Worm (Caenorhabditis elegans): ENCODE data around the gene F56D2.8.
A peak's percentile ranks its signal among the peaks of the same experiment; 100 is the strongest.

F56D2.8 gene

DNA sequence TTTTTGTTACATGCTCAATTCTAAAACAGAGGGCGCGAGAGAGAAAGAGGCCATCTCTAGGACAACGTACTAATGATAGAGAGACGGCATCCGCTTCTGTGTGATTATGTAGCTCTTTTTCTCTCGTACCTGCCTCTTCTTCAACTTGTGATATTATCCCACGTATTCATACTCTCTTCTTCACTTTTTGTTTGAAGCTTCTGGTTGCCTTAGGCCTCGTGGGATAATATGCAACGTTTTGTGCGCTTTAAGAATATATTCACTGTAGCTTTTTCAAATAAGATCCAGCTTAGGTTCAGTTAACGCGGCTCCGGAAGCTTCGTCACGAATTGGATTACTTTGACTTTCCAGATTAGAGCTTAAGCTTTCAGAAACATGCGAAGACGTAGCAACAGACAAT is at the start of gene F56D2.8, which contains the start of gene uev-2:
Gene F56D2.8 (minus strand): TSS at position 101 of the 400 bp plus-strand sequence.
Gene uev-2 (plus strand): TSS at position 360 of the 400 bp plus-strand sequence.
- TF ChIP-seq ref-1 (GFP tag; conservative IDR thresholded peaks at IDR 0.05) (no peak), ztf-23 (GFP tag; IDR thresholded peaks at IDR 0.05) (no peak), flt-1 (GFP tag; IDR thresholded peaks at IDR 0.05) (no peak), cog-1 (tag; optimal IDR thresholded peaks at IDR 0.05) (no peak), klf-2 (GFP tag; conservative IDR thresholded peaks at IDR 0.05) (no peak)

DNA sequence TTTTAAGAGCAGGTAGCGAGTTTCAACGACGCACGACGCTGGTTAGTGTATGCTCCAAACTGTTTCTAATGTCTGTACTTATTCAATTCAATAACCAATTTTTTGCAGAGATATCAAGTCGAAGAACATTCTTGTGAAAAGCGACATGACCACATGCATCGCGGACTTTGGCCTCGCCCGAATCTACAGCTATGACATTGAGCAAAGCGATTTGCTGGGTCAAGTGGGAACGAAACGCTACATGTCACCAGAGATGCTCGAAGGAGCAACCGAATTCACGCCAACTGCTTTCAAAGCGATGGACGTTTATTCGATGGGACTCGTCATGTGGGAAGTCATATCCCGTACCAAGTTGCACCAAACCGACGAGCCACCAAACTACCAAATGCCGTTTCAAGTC is 47.7 kb upstream of the F56D2.8 start:
- TF ChIP-seq T22C8.4 (GFP tag; IDR thresholded peaks at IDR 0.05): no peak
- no peak for TF ChIP-seq cog-1 (tag; optimal IDR thresholded peaks at IDR 0.05)
- TF ChIP-seq ztf-23 (GFP tag; IDR thresholded peaks at IDR 0.05): no peak
- no peak for TF ChIP-seq ref-1 (GFP tag; conservative IDR thresholded peaks at IDR 0.05)
- TF ChIP-seq ztf-29 (GFP tag; IDR thresholded peaks at IDR 0.05): no peak
- TF ChIP-seq med-1 (GFP tag; optimal IDR thresholded peaks at IDR 0.05; ENCODE audit: insufficient read depth): no peak
- no peak for TF ChIP-seq klf-2 (GFP tag; conservative IDR thresholded peaks at IDR 0.05)
- no peak for TF ChIP-seq tab-1 (GFP tag; IDR thresholded peaks at IDR 0.05)

DNA sequence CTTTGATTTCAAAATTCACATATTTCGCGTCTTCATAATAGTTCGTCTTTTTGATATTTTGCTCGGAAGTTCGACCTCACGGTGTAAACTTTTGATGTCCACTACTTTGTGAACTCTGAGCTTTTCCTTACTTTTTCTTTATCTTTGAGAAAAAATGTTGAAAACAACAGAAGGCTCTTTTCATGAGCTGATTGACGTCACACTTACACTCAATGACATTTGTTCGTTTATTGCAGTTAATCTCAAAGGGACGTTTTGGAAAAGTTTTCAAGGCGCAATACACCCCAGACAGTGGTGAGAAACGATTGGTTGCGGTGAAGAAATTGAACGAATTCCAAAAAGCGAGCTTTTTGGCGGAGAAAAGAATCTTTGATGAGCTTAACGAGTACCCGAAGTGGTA is 46.6 kb upstream of the F56D2.8 start:
- no peak for TF ChIP-seq ztf-23 (GFP tag; IDR thresholded peaks at IDR 0.05)
- TF ChIP-seq flt-1 (GFP tag; IDR thresholded peaks at IDR 0.05): no peak
- no peak for TF ChIP-seq klf-2 (GFP tag; conservative IDR thresholded peaks at IDR 0.05)
- TF ChIP-seq T22C8.4 (GFP tag; IDR thresholded peaks at IDR 0.05): no peak
- no peak for TF ChIP-seq ref-1 (GFP tag; conservative IDR thresholded peaks at IDR 0.05)
- no peak for TF ChIP-seq cog-1 (tag; optimal IDR thresholded peaks at IDR 0.05)
- TF ChIP-seq ztf-29 (GFP tag; IDR thresholded peaks at IDR 0.05): no peak
- no peak for TF ChIP-seq med-1 (GFP tag; optimal IDR thresholded peaks at IDR 0.05; ENCODE audit: insufficient read depth)
- no peak for TF ChIP-seq tab-1 (GFP tag; IDR thresholded peaks at IDR 0.05)

DNA sequence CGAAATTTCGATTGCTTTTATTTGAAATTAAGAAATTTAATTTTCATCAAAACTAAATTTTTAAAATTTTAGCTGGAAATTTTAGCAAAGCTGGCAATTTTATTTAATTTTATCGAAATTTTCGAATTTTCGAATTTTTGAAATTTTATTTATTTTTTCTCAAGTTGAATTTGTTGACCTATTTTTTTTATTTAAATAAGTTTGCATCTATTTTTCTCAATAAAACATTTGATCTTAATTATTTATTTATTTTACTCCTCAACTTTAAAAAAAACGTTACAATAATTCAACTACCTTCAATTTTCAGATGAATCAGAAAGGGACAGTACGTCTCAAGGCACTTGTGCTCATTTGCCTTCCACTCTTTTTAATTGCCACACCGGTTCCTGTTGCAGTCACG is 42.2 kb upstream of the F56D2.8 start, which contains the start of gene daf-4:
Gene daf-4 (plus strand): TSS at position 301 of the 400 bp plus-strand sequence.
- no peak for TF ChIP-seq tab-1 (GFP tag; IDR thresholded peaks at IDR 0.05)
- TF ChIP-seq flt-1 (GFP tag; IDR thresholded peaks at IDR 0.05): no peak
- TF ChIP-seq med-1 (GFP tag; optimal IDR thresholded peaks at IDR 0.05; ENCODE audit: insufficient read depth): no peak
- no peak for TF ChIP-seq ref-1 (GFP tag; conservative IDR thresholded peaks at IDR 0.05)
- TF ChIP-seq klf-2 (GFP tag; conservative IDR thresholded peaks at IDR 0.05): no peak
- no peak for TF ChIP-seq ztf-29 (GFP tag; IDR thresholded peaks at IDR 0.05)
- no peak for TF ChIP-seq T22C8.4 (GFP tag; IDR thresholded peaks at IDR 0.05)
- TF ChIP-seq ztf-23 (GFP tag; IDR thresholded peaks at IDR 0.05): no peak
- no peak for TF ChIP-seq cog-1 (tag; optimal IDR thresholded peaks at IDR 0.05)

DNA sequence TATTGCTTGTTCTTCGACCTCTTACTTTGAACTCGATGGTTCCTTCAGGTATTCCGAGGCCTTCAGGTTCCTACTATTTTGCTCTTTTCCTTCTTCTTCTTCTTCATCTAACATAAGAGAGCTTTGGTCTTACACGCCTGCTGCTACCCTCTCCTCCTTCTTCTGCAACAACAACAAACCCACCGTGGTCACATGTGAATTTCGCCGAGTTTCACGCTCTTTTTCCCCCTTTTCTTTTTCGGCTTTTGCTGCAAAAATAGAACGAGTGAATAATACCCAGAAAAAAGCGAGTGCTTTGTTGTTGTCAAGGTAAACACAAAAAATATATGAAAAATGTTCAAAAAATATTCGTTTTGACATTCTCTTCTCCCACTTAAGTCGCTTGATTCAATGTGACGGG is 40.8 kb upstream of the F56D2.8 start:
- TF ChIP-seq klf-2 (GFP tag; conservative IDR thresholded peaks at IDR 0.05) (no peak), ztf-29 (GFP tag; IDR thresholded peaks at IDR 0.05) (no peak), med-1 (GFP tag; optimal IDR thresholded peaks at IDR 0.05; ENCODE audit: insufficient read depth) (no peak), tab-1 (GFP tag; IDR thresholded peaks at IDR 0.05) (no peak), ref-1 (GFP tag; conservative IDR thresholded peaks at IDR 0.05) (no peak), cog-1 (tag; optimal IDR thresholded peaks at IDR 0.05) (no peak), flt-1 (GFP tag; IDR thresholded peaks at IDR 0.05) (no peak), ztf-23 (GFP tag; IDR thresholded peaks at IDR 0.05) (no peak), T22C8.4 (GFP tag; IDR thresholded peaks at IDR 0.05) (no peak)

DNA sequence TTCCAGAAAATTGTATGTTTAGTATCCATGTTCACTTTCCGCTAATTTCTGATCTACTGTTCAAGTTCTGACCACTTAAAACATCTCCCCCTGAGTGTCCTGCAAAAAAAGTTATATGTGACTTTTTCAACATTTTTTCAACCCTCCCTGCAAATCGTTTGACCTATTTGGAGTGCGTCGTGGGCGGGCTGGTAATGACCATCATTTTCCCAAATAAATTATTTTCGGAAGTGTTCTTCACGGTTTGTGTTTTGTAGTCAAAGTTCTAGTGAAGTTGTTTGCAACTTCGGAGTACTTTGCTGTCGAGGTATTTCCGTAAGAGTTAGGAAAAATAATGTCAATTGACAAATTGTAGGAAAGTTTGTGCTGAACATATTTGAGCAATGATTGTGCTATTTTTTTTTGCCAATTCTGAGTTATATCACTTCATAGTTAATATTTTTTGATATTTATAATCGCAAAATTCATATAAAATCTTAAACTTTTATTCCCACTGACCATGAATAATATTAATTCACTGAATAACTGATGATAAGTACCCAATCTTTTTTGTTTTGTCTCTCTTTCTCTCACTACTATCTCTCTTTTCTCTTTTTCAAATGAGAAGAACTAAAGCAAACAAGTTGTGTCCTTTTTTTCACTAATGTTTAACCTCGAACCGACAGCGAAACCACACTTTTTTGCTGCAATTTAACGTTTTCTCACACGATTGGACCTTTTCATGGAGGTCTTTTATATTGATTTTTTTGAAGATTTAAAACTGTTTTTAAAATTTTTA is 39.8 kb upstream of the F56D2.8 start:
- no peak for TF ChIP-seq cog-1 (tag; optimal IDR thresholded peaks at IDR 0.05)
- TF ChIP-seq ztf-29 (GFP tag; IDR thresholded peaks at IDR 0.05): no peak
- TF ChIP-seq flt-1 (GFP tag; IDR thresholded peaks at IDR 0.05): no peak
- no peak for TF ChIP-seq med-1 (GFP tag; optimal IDR thresholded peaks at IDR 0.05; ENCODE audit: insufficient read depth)
- TF ChIP-seq ztf-23 (GFP tag; IDR thresholded peaks at IDR 0.05): no peak
- TF ChIP-seq klf-2 (GFP tag; conservative IDR thresholded peaks at IDR 0.05): no peak
- no peak for TF ChIP-seq ref-1 (GFP tag; conservative IDR thresholded peaks at IDR 0.05)
- TF ChIP-seq T22C8.4 (GFP tag; IDR thresholded peaks at IDR 0.05): no peak
- no peak for TF ChIP-seq tab-1 (GFP tag; IDR thresholded peaks at IDR 0.05)

DNA sequence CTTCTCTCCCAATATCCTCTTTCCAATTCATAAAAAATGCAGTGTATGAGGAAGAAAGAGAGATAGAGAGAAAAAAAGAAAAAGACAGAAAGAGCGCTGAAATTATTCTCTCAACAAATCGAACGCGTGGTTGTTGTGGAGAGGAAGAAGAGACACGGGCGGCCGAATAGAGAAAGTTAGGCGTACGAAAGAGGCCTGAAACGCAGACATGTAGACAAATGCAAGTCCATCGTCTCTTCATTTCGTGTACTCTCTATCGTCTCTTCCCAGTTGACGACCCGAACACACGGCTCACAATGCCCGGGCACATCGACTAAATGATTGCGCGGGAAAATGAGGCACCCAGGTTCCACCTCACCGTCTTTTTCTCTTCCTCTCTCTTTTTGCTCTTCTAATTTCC is 38.6 kb upstream of the F56D2.8 start:
- TF ChIP-seq tab-1 (GFP tag; IDR thresholded peaks at IDR 0.05): no peak
- TF ChIP-seq cog-1 (tag; optimal IDR thresholded peaks at IDR 0.05): peak; percentile 53
- no peak for TF ChIP-seq T22C8.4 (GFP tag; IDR thresholded peaks at IDR 0.05)
- no peak for TF ChIP-seq ref-1 (GFP tag; conservative IDR thresholded peaks at IDR 0.05)
- TF ChIP-seq ztf-23 (GFP tag; IDR thresholded peaks at IDR 0.05): no peak

DNA sequence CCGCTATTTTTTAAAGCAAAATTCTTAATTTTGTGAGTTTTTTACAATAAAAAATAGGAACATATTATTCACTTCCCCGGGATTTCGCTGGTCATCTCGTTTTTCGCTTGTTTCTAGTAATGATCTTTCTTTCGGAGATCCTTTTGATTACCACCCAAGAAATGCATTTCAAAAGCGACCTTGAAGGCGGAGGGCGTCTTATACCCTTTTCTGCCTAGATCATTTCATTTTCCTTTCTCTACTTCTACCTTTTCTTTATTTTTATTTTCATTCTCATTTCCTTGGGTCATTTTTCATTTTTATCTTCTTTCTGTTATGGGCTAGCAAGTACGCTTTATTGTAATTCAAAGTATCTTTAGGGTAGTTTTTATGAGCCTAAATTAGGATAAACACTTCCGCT is 37.5 kb upstream of the F56D2.8 start:
- no peak for TF ChIP-seq flt-1 (GFP tag; IDR thresholded peaks at IDR 0.05)
- no peak for TF ChIP-seq med-1 (GFP tag; optimal IDR thresholded peaks at IDR 0.05; ENCODE audit: insufficient read depth)
- TF ChIP-seq klf-2 (GFP tag; conservative IDR thresholded peaks at IDR 0.05): no peak
- no peak for TF ChIP-seq T22C8.4 (GFP tag; IDR thresholded peaks at IDR 0.05)
- no peak for TF ChIP-seq cog-1 (tag; optimal IDR thresholded peaks at IDR 0.05)
- no peak for TF ChIP-seq tab-1 (GFP tag; IDR thresholded peaks at IDR 0.05)
- TF ChIP-seq ztf-23 (GFP tag; IDR thresholded peaks at IDR 0.05): no peak
- TF ChIP-seq ztf-29 (GFP tag; IDR thresholded peaks at IDR 0.05): no peak
- no peak for TF ChIP-seq ref-1 (GFP tag; conservative IDR thresholded peaks at IDR 0.05)

DNA sequence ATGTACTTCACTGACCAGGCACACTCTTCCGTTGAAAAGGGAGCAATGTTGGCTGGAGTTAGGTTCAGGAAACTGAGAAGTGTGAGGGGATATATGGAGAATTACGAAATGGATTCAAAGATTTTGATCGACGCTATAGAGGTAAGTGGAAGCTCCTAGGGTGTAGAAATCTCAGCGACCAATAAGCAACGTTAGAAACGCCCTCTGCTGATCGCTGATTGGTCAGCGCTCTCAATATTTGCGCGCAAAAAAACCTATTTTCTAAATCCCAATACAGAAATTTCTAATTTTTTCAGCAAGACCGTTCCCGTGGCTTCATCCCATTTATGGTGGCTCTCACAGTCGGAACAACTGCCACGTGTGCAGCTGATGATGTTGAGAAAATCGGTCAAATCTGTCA is 33.0 kb upstream of the F56D2.8 start:
- no peak for TF ChIP-seq ref-1 (GFP tag; conservative IDR thresholded peaks at IDR 0.05)
- TF ChIP-seq ztf-29 (GFP tag; IDR thresholded peaks at IDR 0.05): no peak
- TF ChIP-seq cog-1 (tag; optimal IDR thresholded peaks at IDR 0.05): no peak
- no peak for TF ChIP-seq tab-1 (GFP tag; IDR thresholded peaks at IDR 0.05)
- no peak for TF ChIP-seq klf-2 (GFP tag; conservative IDR thresholded peaks at IDR 0.05)

DNA sequence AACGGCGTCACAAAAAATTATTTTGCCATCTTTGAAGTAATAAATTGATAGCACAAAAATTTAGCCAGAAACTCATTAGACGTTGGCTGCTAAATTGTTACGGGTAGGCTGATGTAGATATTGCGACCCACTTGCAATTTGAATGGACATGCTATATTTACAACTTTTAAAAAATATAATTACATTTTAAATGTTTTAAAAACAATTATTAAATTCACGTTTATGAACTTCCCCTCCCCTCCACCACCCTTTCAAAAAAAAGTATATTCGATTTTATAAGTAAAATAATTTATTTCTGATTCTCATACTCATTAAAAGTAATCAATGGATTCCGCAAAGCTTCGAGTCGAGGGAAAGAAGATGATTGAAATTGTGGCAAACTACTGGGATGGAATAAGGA is 32.0 kb upstream of the F56D2.8 start, which contains the start of gene basl-1:
Gene basl-1 (plus strand): TSS at position 301 of the 400 bp plus-strand sequence.
- TF ChIP-seq flt-1 (GFP tag; IDR thresholded peaks at IDR 0.05) (no peak), tab-1 (GFP tag; IDR thresholded peaks at IDR 0.05) (no peak), med-1 (GFP tag; optimal IDR thresholded peaks at IDR 0.05; ENCODE audit: insufficient read depth) (no peak), T22C8.4 (GFP tag; IDR thresholded peaks at IDR 0.05) (no peak), cog-1 (tag; optimal IDR thresholded peaks at IDR 0.05) (no peak), ref-1 (GFP tag; conservative IDR thresholded peaks at IDR 0.05) (no peak)
